Worm (Caenorhabditis elegans) whole organism, midembryonic: ENCODE data around the gene Y54G11A.9.
"Not testable (repeated sequence)": the region's sequence is repeated elsewhere in the genome, so short reads cannot be mapped to it uniquely, and the experiment has no call there.

Experiments used
- cog-1 ChIP-seq: sonication (generic microtip); optimal IDR thresholded peaks from 2 replicates; lab custom pipeline; 2016; ENCODE audit warnings: missing genetic modification characterization, missing compliant biosample characterization
- med-1 ChIP-seq: sonication (generic microtip); optimal IDR thresholded peaks from 2 replicates; lab custom pipeline; 2017; ENCODE audit warnings: missing genetic modification characterization, mild to moderate bottlenecking, missing compliant biosample characterization, antibody characterized with exemption, missing genetic modification reagents; ENCODE audit not compliant: insufficient read depth
- tab-1 ChIP-seq: fragments of 200-800 bp; sonication (Bioruptor generic); IDR thresholded peaks from 2 replicates; pipeline ENCODE4 v1.3.6; 2022; ENCODE audit warnings: missing genetic modification characterization, missing compliant biosample characterization
- ztf-23 ChIP-seq: fragments of 200-800 bp; sonication (Bioruptor generic); IDR thresholded peaks from 2 replicates; pipeline ENCODE4 v1.3.6; 2022; ENCODE audit warnings: missing genetic modification reagents, missing genetic modification characterization, missing compliant biosample characterization
- ztf-29 ChIP-seq: fragments of 200-800 bp; sonication (Bioruptor generic); IDR thresholded peaks from 2 replicates; pipeline ENCODE4 v1.3.6; 2022; ENCODE audit warnings: missing genetic modification reagents, missing genetic modification characterization, missing compliant biosample characterization

DNA sequence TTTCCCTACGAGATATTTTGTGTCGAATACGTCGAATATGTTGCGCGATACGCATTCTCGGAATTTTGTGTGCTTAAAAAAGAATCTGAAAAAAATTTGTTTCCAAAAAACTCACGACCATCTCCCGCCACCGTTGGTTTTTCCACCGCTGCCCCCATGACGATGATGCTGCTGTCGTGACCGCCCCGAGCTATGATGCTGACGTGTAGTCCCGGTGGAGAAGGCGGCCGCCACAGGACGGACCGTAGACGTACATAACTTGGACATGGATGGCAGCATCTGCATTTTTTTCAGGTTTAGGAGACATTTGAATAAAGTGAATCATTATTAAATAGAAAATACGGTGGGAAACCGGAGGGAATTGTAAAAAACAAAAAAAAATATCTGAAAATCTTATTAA is 2.1 kb downstream of the Y54G11A.9 start, which contains the start of gene ddl-3:
- TF ChIP-seq med-1; ztf-23 (GFP tag; lab: Robert Waterston, UW); cog-1 (tag; lab: Kevin White, UChicago); tab-1 (GFP tag; lab: Robert Waterston, UW); ztf-29 (GFP tag; lab: Robert Waterston, UW): not testable (repeated sequence)
